Worm (Caenorhabditis elegans) whole organism, L4/young adult: ENCODE data around the gene K01H12.4.

Source experiments
- dao-5 ChIP-seq: sonication (generic microtip); optimal IDR thresholded peaks from 2 replicates; lab custom pipeline; 2016; ENCODE audit warnings: missing genotype, missing genetic modification characterization, moderate library complexity, missing compliant biosample characterization
- him-1 ChIP-seq: sonication (generic microtip); optimal IDR thresholded peaks from 2 replicates; lab custom pipeline; 2016; ENCODE audit warnings: missing genotype, missing genetic modification reagents, missing genetic modification characterization, missing compliant biosample characterization

DNA sequence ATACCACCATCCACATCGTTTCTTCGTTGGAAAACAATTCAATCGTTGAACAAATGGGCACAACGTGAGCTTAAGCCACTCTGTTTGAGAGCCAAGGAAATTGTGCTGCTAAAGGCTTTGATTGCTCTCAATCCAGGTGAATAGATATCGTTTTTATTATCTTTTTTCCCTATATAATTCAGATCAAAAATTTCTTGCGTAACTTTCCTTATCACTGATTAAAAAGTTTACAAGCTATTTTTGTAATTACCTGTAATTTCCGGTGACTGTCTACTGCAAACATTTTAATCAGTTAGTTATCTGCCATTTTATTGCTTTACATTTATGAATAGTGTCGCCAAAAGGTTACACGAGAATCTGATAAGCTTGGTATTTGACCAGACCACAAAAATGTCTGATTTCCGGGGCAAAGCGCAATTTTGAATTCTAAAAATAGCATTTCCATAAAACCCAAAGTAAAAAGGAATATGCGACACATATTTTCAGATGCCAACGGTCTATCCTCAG lies 49.8 kb downstream of the K01H12.4 start:
- TF ChIP-seq him-1 (tag; lab: Kevin White, UChicago) (no peak), dao-5 (tag; lab: Kevin White, UChicago) (no peak)
